Fruit fly (Drosophila melanogaster): ENCODE data around the gene neo.

neo gene

DNA sequence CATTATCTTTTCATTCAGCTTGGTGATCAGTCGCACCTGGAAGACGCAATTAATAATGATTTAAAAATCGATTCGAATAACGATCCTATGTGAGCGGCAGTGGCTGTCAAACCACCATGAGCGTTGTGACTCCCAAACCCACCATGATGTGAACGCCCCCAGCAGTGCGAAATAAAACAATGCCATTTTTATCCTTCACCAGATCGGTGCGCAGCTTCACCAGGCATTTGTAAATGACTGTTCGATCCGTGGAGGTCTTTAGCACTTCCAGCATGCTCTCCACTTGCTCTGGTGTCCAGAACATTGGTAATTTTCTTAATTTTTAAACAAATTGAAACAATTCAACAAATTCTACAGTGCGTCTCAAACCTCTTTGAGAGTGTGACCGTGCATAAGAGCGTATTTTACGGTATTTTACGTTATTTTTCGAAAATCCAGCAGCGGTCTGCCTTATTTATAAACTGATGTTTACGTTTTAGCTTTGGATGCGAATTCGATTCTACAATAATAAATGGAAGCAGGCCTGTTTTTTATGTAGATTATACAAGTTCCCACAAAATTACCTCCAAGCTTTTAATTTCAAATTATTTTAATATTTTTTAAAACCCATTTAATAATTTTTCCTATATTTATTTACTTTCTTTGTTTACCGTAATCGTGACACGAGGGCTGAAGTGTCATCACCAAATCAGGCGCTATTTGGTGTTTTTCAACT, 19.8 kb upstream of the neo start, which contains the start of the genes Rnb and Drice (continued):
- TF ChIP-seq Rx (GFP tag; IDR thresholded peaks at IDR 0.05) (peak; percentile 41), CG10959 (GFP tag; IDR thresholded peaks at IDR 0.05) (0 out of 2 replicates have a peak, but pooled peaks have one; percentile 6), CG2116 (GFP tag; optimal IDR thresholded peaks at IDR 0.05) (peak; percentile 58), BEAF-32 (GFP tag; optimal IDR thresholded peaks at IDR 0.05) (peak; percentile 75), Chrac-16 (GFP tag; optimal IDR thresholded peaks at IDR 0.05) (peak; percentile 12), nom (GFP tag; optimal IDR thresholded peaks at IDR 0.05) (peak; percentile 25), Sry-δ (GFP tag; optimal IDR thresholded peaks at IDR 0.05) (peak; percentile 65), Meics (GFP tag; optimal IDR thresholded peaks at IDR 0.05) (no peak), bowl (GFP tag; IDR thresholded peaks at IDR 0.05) (no peak), C15 (GFP tag; IDR thresholded peaks at IDR 0.05) (no peak), mld (GFP tag; IDR thresholded peaks at IDR 0.05; ENCODE audit: partially characterized antibody) (no peak), chinmo (GFP tag; IDR thresholded peaks at IDR 0.05; ENCODE audit: partially characterized antibody) (0 out of 4 replicates have a peak, but pooled peaks have one; percentile 47), CG8924 (tag; optimal IDR thresholded peaks at IDR 0.05) (peak; percentile 70), CG13624 (GFP tag; optimal IDR thresholded peaks at IDR 0.05) (no peak), Dref (GFP tag; IDR thresholded peaks at IDR 0.05) (no peak), Pdp1 (GFP tag; optimal IDR thresholded peaks at IDR 0.05) (peak in 1 of 2 experiments; percentile 39), dpn (GFP tag; optimal IDR thresholded peaks at IDR 0.05) (peak in 1 of 2 experiments; percentile 33), CG13287 (GFP tag; IDR thresholded peaks at IDR 0.05; ENCODE audit: partially characterized antibody) (peak; percentile 81), MBD-R2 (GFP tag; IDR thresholded peaks at IDR 0.05) (peak; percentile 54), ssp (GFP tag; IDR thresholded peaks at IDR 0.05) (peak; percentile 35), Med (GFP tag) (peak; percentile 85), CG8290 (GFP tag; optimal IDR thresholded peaks at IDR 0.05) (no peak), CG8290 (tag; optimal IDR thresholded peaks at IDR 0.05) (no peak), CG1602 (GFP tag; optimal IDR thresholded peaks at IDR 0.05) (peak; percentile 39), CG8281 (tag; optimal IDR thresholded peaks at IDR 0.05) (peak; percentile 40), CG10654 (GFP tag; optimal IDR thresholded peaks at IDR 0.05) (peak; percentile 19), lmd (GFP tag; IDR thresholded peaks at IDR 0.05) (peak; percentile 8; the same call in 1 of the 2 replicates), Xrp1 (GFP tag; IDR thresholded peaks at IDR 0.05) (0 out of 2 replicates have a peak, but pooled peaks have one; percentile 50), CG42726 (GFP tag; IDR thresholded peaks at IDR 0.05; ENCODE audit: partially characterized antibody) (no peak), CG4617 (GFP tag; optimal IDR thresholded peaks at IDR 0.05; ENCODE audit: borderline replicate concordance) (peak; percentile 10), Hr3 (GFP tag; optimal IDR thresholded peaks at IDR 0.05) (peak; percentile 41), CkIIα-i1 (GFP tag; IDR thresholded peaks at IDR 0.05) (no peak), tx (GFP tag; optimal IDR thresholded peaks at IDR 0.05) (no peak), CG11696 (GFP tag; IDR thresholded peaks at IDR 0.05) (no peak), sob (GFP tag; IDR thresholded peaks at IDR 0.05) (peak; percentile 70), CoRest (tag; optimal IDR thresholded peaks at IDR 0.05) (peak; percentile 75), emc (GFP tag; optimal IDR thresholded peaks at IDR 0.05) (no peak), CG12659 (GFP tag; optimal IDR thresholded peaks at IDR 0.05) (peak; percentile 73), CG10366 (GFP tag; IDR thresholded peaks at IDR 0.05) (peak; percentile 30; the same call in 1 of the 2 replicates), zfh2 (GFP tag; optimal IDR thresholded peaks at IDR 0.05) (peak; percentile 18), CG1233 (GFP tag; optimal IDR thresholded peaks at IDR 0.05) (peak; percentile 63), peb (GFP tag; IDR thresholded peaks at IDR 0.05) (no peak), tap (tag; optimal IDR thresholded peaks at IDR 0.05) (no peak), croc (GFP tag; conservative IDR thresholded peaks at IDR 0.05) (peak; percentile 37; the same call in 1 of the 3 replicates), CG15514 (GFP tag; optimal IDR thresholded peaks at IDR 0.05) (peak; percentile 31), toy (GFP tag; IDR thresholded peaks at IDR 0.05) (no peak), TFAM (GFP tag; optimal IDR thresholded peaks at IDR 0.05) (no peak), ro (GFP tag; IDR thresholded peaks at IDR 0.05) (0 out of 2 replicates have a peak, but pooled peaks have one; percentile 21), sna (GFP tag; IDR thresholded peaks at IDR 0.05; ENCODE audit: partially characterized antibody) (peak; percentile 74)

Measured in whole organism, embryonic.